Worm (Caenorhabditis elegans): ENCODE results near the gene T08D10.4.

T08D10.4 gene

ce11 chrX:11994484-11994883, 41.4 kb upstream of the T08D10.4 start, which contains the start of gene C49F5.7:
TSS of gene C49F5.7 (plus strand) at chrX:11994784.
- TF ChIP-seq fkh-10 (GFP tag; optimal IDR thresholded peaks at IDR 0.05) (no peak), ceh-34 (tag; optimal IDR thresholded peaks at IDR 0.05) (no peak), hlh-13 (GFP tag; optimal IDR thresholded peaks at IDR 0.05) (no peak), lin-11 (tag; optimal IDR thresholded peaks at IDR 0.05) (no peak), ceh-45 (GFP tag; IDR thresholded peaks at IDR 0.05) (no peak), sox-2 (GFP tag; IDR thresholded peaks at IDR 0.05) (no peak), hlh-8 (tag; optimal IDR thresholded peaks at IDR 0.05) (no peak), zip-5 (tag; optimal IDR thresholded peaks at IDR 0.05) (no peak), ztf-16 (tag; optimal IDR thresholded peaks at IDR 0.05) (no peak), pax-1 (tag; optimal IDR thresholded peaks at IDR 0.05) (no peak), T23F11.4 (GFP tag; optimal IDR thresholded peaks at IDR 0.05) (no peak), lim-6 (tag; optimal IDR thresholded peaks at IDR 0.05) (no peak), hlh-15 (tag; optimal IDR thresholded peaks at IDR 0.05) (no peak)

ce11 chrX:11993327-11993726, 40.2 kb upstream of the T08D10.4 start:
- no peak for TF ChIP-seq ceh-14 (tag; optimal IDR thresholded peaks at IDR 0.05)
- TF ChIP-seq lim-6 (tag; optimal IDR thresholded peaks at IDR 0.05) = no peak
- TF ChIP-seq nhr-11 (tag; optimal IDR thresholded peaks at IDR 0.05) = no peak
- no peak for TF ChIP-seq rnt-1 (tag; optimal IDR thresholded peaks at IDR 0.05)
- no peak for TF ChIP-seq K02D7.2 (tag; optimal IDR thresholded peaks at IDR 0.05)
- no peak for TF ChIP-seq nfya-1 (tag; optimal IDR thresholded peaks at IDR 0.05)
- no peak for TF ChIP-seq ceh-30 (tag; optimal IDR thresholded peaks at IDR 0.05)
- TF ChIP-seq eyg-1 (tag; optimal IDR thresholded peaks at IDR 0.05) = no peak
- TF ChIP-seq ttx-3 (tag; optimal IDR thresholded peaks at IDR 0.05) = no peak
- no peak for TF ChIP-seq unc-55 (GFP tag; optimal IDR thresholded peaks at IDR 0.05)
- no peak for TF ChIP-seq sdc-2 (tag; optimal IDR thresholded peaks at IDR 0.05)
- no peak for TF ChIP-seq hlh-8 (tag; optimal IDR thresholded peaks at IDR 0.05)
- TF ChIP-seq F13H6.1 (tag; optimal IDR thresholded peaks at IDR 0.05) = no peak
- TF ChIP-seq tbx-7 (tag; optimal IDR thresholded peaks at IDR 0.05) = no peak
- no peak for TF ChIP-seq ceh-2 (tag; optimal IDR thresholded peaks at IDR 0.05)
- TF ChIP-seq odd-2 (tag; optimal IDR thresholded peaks at IDR 0.05) = no peak
- no peak for TF ChIP-seq ceh-45 (GFP tag; IDR thresholded peaks at IDR 0.05)
- TF ChIP-seq dve-1 (tag; optimal IDR thresholded peaks at IDR 0.05) = no peak
- TF ChIP-seq fax-1 (tag; optimal IDR thresholded peaks at IDR 0.05) = no peak

- TF ChIP-seq hlh-8 (tag; optimal IDR thresholded peaks at IDR 0.05) = no peak
- TF ChIP-seq ceh-30 (tag; optimal IDR thresholded peaks at IDR 0.05) = no peak
- no peak for TF ChIP-seq elt-2 (tag; optimal IDR thresholded peaks at IDR 0.05)
- no peak for TF ChIP-seq odd-2 (tag; optimal IDR thresholded peaks at IDR 0.05)
- TF ChIP-seq dmd-4 (tag; optimal IDR thresholded peaks at IDR 0.05; ENCODE audit: borderline replicate concordance) = no peak
- no peak for TF ChIP-seq nhr-232 (tag; optimal IDR thresholded peaks at IDR 0.05)
- TF ChIP-seq Y22D7AL.16 (tag; optimal IDR thresholded peaks at IDR 0.05) = no peak
- TF ChIP-seq pqm-1 (tag; optimal IDR thresholded peaks at IDR 0.05) = no peak
- TF ChIP-seq ceh-31 (tag; optimal IDR thresholded peaks at IDR 0.05) = no peak
- TF ChIP-seq K09A11.1 (tag; optimal IDR thresholded peaks at IDR 0.05; ENCODE audit: insufficient read depth) = no peak
- TF ChIP-seq ref-2 (tag; optimal IDR thresholded peaks at IDR 0.05) = no peak
- TF ChIP-seq ceh-9 (tag; optimal IDR thresholded peaks at IDR 0.05) = no peak
- no peak for TF ChIP-seq tbx-2 (tag; optimal IDR thresholded peaks at IDR 0.05)
- no peak for TF ChIP-seq ztf-16 (tag; optimal IDR thresholded peaks at IDR 0.05)
These were observed 39.6 kb upstream of the T08D10.4 start for ce11 chrX:11992778-11993177.

ce11 chrX:11992246-11992645, 39.1 kb upstream of the T08D10.4 start:
- no peak for TF ChIP-seq ceh-9 (tag; optimal IDR thresholded peaks at IDR 0.05)
- TF ChIP-seq ztf-16 (tag; optimal IDR thresholded peaks at IDR 0.05) = no peak
- no peak for TF ChIP-seq odd-2 (tag; optimal IDR thresholded peaks at IDR 0.05)
- no peak for TF ChIP-seq ceh-22 (tag; optimal IDR thresholded peaks at IDR 0.05)
- no peak for TF ChIP-seq fkh-10 (GFP tag; optimal IDR thresholded peaks at IDR 0.05)
- no peak for TF ChIP-seq hlh-8 (tag; optimal IDR thresholded peaks at IDR 0.05)
- TF ChIP-seq ama-1 (optimal IDR thresholded peaks at IDR 0.05) = no peak
- TF ChIP-seq F13H6.1 (tag; optimal IDR thresholded peaks at IDR 0.05) = no peak
- no peak for TF ChIP-seq sox-4 (tag; optimal IDR thresholded peaks at IDR 0.05)
- no peak for TF ChIP-seq hlh-30 (tag; optimal IDR thresholded peaks at IDR 0.05; ENCODE audit: insufficient read depth)
- TF ChIP-seq rnt-1 (tag; optimal IDR thresholded peaks at IDR 0.05) = no peak
- no peak for TF ChIP-seq T23F11.4 (GFP tag; optimal IDR thresholded peaks at IDR 0.05)
- no peak for TF ChIP-seq elt-4 (tag; optimal IDR thresholded peaks at IDR 0.05)
- no peak for TF ChIP-seq unc-3 (GFP tag; conservative IDR thresholded peaks at IDR 0.05)
- TF ChIP-seq unc-3 (tag; optimal IDR thresholded peaks at IDR 0.05) = no peak
- no peak for TF ChIP-seq ceh-34 (tag; optimal IDR thresholded peaks at IDR 0.05)
- TF ChIP-seq ceh-14 (tag; optimal IDR thresholded peaks at IDR 0.05) = no peak
- no peak for TF ChIP-seq tbx-7 (tag; optimal IDR thresholded peaks at IDR 0.05)
- TF ChIP-seq lin-11 (tag; optimal IDR thresholded peaks at IDR 0.05) = no peak
- TF ChIP-seq pat-9 (tag; optimal IDR thresholded peaks at IDR 0.05) = no peak
- no peak for TF ChIP-seq ceh-30 (tag; optimal IDR thresholded peaks at IDR 0.05)

Measured in whole organism, late embryonic.